Fruit fly (Drosophila melanogaster): ENCODE measurements around the gene Ccdc39.

Gene Ccdc39

DNA sequence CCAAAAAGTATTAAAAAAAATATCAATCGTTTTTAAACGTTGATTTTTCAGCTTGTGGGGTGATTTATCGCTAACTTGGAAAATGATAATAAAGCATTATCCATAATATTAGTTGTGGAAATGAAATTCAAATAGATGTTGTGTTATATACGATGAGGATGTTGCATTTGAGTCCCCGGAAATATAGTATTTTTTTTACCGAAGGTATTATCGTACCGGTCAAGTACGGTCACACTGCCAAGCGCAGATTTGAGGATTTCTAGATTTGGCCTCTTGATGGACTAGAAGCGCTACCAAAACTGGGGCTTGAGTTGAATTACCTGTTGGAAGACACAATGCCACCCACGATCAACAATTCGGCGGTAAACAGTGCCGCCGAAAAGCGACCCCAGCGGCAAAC lies 9.2 kb downstream of the Ccdc39 start (continued):
- TF ChIP-seq CG15696 (tag; optimal IDR thresholded peaks at IDR 0.05) = no peak
- TF ChIP-seq Trl (optimal IDR thresholded peaks at IDR 0.05) = no peak
- no peak for TF ChIP-seq Trl (GFP tag; optimal IDR thresholded peaks at IDR 0.05)
- no peak for TF ChIP-seq CG32772 (GFP tag; IDR thresholded peaks at IDR 0.05)
- TF ChIP-seq CG9797 (GFP tag; optimal IDR thresholded peaks at IDR 0.05) = peak; percentile 85
- TF ChIP-seq CG17829 (tag; optimal IDR thresholded peaks at IDR 0.05) = peak; percentile 50
- TF ChIP-seq Dip3 (GFP tag; optimal IDR thresholded peaks at IDR 0.05) = peak; percentile 17
- TF ChIP-seq CG3407 (GFP tag; optimal IDR thresholded peaks at IDR 0.05) = no peak
- no peak for TF ChIP-seq CG13894 (tag; optimal IDR thresholded peaks at IDR 0.05)
- no peak for TF ChIP-seq CG7745 (tag; optimal IDR thresholded peaks at IDR 0.05)
- TF ChIP-seq crol (GFP tag; IDR thresholded peaks at IDR 0.05) = no peak
- TF ChIP-seq tx (GFP tag; optimal IDR thresholded peaks at IDR 0.05) = no peak
- no peak for TF ChIP-seq CG32767 (GFP tag; IDR thresholded peaks at IDR 0.05)
- TF ChIP-seq CG8765 (GFP tag; IDR thresholded peaks at IDR 0.05) = no peak
- TF ChIP-seq CG9215 (GFP tag; IDR thresholded peaks at IDR 0.05) = no peak
- peak; percentile 49 for TF ChIP-seq CG14710 (tag; optimal IDR thresholded peaks at IDR 0.05)
- TF ChIP-seq Hand (GFP tag; optimal IDR thresholded peaks at IDR 0.05) = no peak
- peak; percentile 81 for TF ChIP-seq CG17802 (tag; optimal IDR thresholded peaks at IDR 0.05)
- TF ChIP-seq CG4360 (GFP tag; IDR thresholded peaks at IDR 0.05) = no peak
- TF ChIP-seq org-1 (GFP tag; optimal IDR thresholded peaks at IDR 0.05) = no peak
- no peak for TF ChIP-seq MTF-1 (GFP tag; optimal IDR thresholded peaks at IDR 0.05; ENCODE audit: borderline replicate concordance)
- no peak for TF ChIP-seq danr (GFP tag; IDR thresholded peaks at IDR 0.05)
- no peak for TF ChIP-seq salm (tag; optimal IDR thresholded peaks at IDR 0.05)
- TF ChIP-seq bab2 (GFP tag; optimal IDR thresholded peaks at IDR 0.05) = peak; percentile 20
- TF ChIP-seq Six4 (GFP tag; optimal IDR thresholded peaks at IDR 0.05) = no peak
- TF ChIP-seq fd3F (GFP tag; optimal IDR thresholded peaks at IDR 0.05) = peak; percentile 28
- no peak for TF ChIP-seq Sry-β (GFP tag; optimal IDR thresholded peaks at IDR 0.05)
- no peak for TF ChIP-seq slou (GFP tag; optimal IDR thresholded peaks at IDR 0.05)
- TF ChIP-seq ash1 (GFP tag; optimal IDR thresholded peaks at IDR 0.05) = no peak
- TF ChIP-seq vfl (GFP tag; optimal IDR thresholded peaks at IDR 0.05) = no peak
- no peak for TF ChIP-seq CG31224 (GFP tag; IDR thresholded peaks at IDR 0.05)
- TF ChIP-seq prd (optimal IDR thresholded peaks at IDR 0.05) = no peak
- TF ChIP-seq prd (GFP tag; IDR thresholded peaks at IDR 0.05) = peak; percentile 51; the same call in 2 of the 3 replicates
- TF ChIP-seq Dp (GFP tag; optimal IDR thresholded peaks at IDR 0.05) = peak; percentile 42
- no peak for TF ChIP-seq CG4707 (GFP tag; optimal IDR thresholded peaks at IDR 0.05)
- no peak for TF ChIP-seq scrt (GFP tag; optimal IDR thresholded peaks at IDR 0.05)
- peak; percentile 43 for TF ChIP-seq Fer3 (tag; optimal IDR thresholded peaks at IDR 0.05)
- TF ChIP-seq CG17385 (GFP tag; optimal IDR thresholded peaks at IDR 0.05) = no peak
- TF ChIP-seq croc (GFP tag; conservative IDR thresholded peaks at IDR 0.05) = no peak; the same call in 2 of the 3 replicates
- TF ChIP-seq ro (GFP tag; IDR thresholded peaks at IDR 0.05) = no peak
- no peak for TF ChIP-seq Doc2 (GFP tag; IDR thresholded peaks at IDR 0.05)
- no peak for TF ChIP-seq Oli (tag; optimal IDR thresholded peaks at IDR 0.05)
- TF ChIP-seq HHEX (GFP tag; optimal IDR thresholded peaks at IDR 0.05) = peak; percentile 25
- TF ChIP-seq TFAM (GFP tag; optimal IDR thresholded peaks at IDR 0.05) = no peak
- no peak for TF ChIP-seq Ravus (GFP tag; IDR thresholded peaks at IDR 0.05)
- TF ChIP-seq eyg (GFP tag; optimal IDR thresholded peaks at IDR 0.05) = no peak
- TF ChIP-seq Ssrp (tag; optimal IDR thresholded peaks at IDR 0.05) = peak; percentile 28
- 0 out of 2 replicates have a peak, but pooled peaks have one; percentile 22 for TF ChIP-seq CG11247 (GFP tag; IDR thresholded peaks at IDR 0.05)
- TF ChIP-seq lov (optimal IDR thresholded peaks at IDR 0.05) = no peak
- TF ChIP-seq lov (GFP tag; IDR thresholded peaks at IDR 0.05) = no peak
- TF ChIP-seq h (optimal IDR thresholded peaks at IDR 0.05) = no peak
- peak; percentile 22 for TF ChIP-seq NC2β (GFP tag; optimal IDR thresholded peaks at IDR 0.05)
- TF ChIP-seq CG17186 (GFP tag; optimal IDR thresholded peaks at IDR 0.05) = peak; percentile 37
